Worm (Caenorhabditis elegans) whole organism, L4 larva: Measurements from ENCODE around the gene B0244.5.

Source experiments
- F26F4.8 ChIP-seq: fragments of 200-800 bp; sonication (Bioruptor generic); conservative IDR thresholded peaks from 2 replicates; pipeline ENCODE4 v1.3.6; 2022; ENCODE audit warnings: missing genetic modification characterization, missing compliant biosample characterization
- R02D3.7 ChIP-seq: fragments of 150-350 bp; sonication (generic microtip); optimal IDR thresholded peaks from 3 replicates; lab custom pipeline; 2014; ENCODE audit warnings: missing biosample characterization, missing genetic modification characterization
- Y5F2A.4 ChIP-seq: fragments of 200-800 bp; sonication (Bioruptor generic); optimal IDR thresholded peaks from 2 replicates; lab custom pipeline; 2018; ENCODE audit warnings: mild to moderate bottlenecking, missing genetic modification characterization, missing compliant biosample characterization
- ZK337.2 ChIP-seq: fragments of 200-800 bp; sonication (Bioruptor generic); IDR thresholded peaks from 2 replicates; pipeline ENCODE4 v1.3.6; 2022; ENCODE audit warnings: missing genetic modification reagents, missing genetic modification characterization, missing compliant biosample characterization
- aha-1 ChIP-seq: fragments of 150-350 bp; peaks from one replicate; lab custom pipeline; 2014; ENCODE audit warnings: missing biosample characterization, missing genetic modification characterization
- ceh-20 ChIP-seq: fragments of 200-800 bp; sonication (Bioruptor generic); IDR thresholded peaks from 2 replicates; pipeline ENCODE4 v1.3.6; 2022; ENCODE audit warnings: missing genetic modification reagents, missing genetic modification characterization, missing compliant biosample characterization
- ceh-28 ChIP-seq: fragments of 150-350 bp; optimal IDR thresholded peaks from 2 replicates; lab custom pipeline; 2014; ENCODE audit warnings: missing biosample characterization, missing genetic modification reagents, missing genetic modification characterization
- ces-1 ChIP-seq: fragments of 150-350 bp; sonication (generic microtip); optimal IDR thresholded peaks from 4 replicates; lab custom pipeline; 2014; ENCODE audit warnings: missing biosample characterization, missing genetic modification reagents, missing genetic modification characterization
- cey-2 ChIP-seq: sonication (generic microtip); optimal IDR thresholded peaks from 3 replicates; lab custom pipeline; 2017; ENCODE audit warnings: missing genetic modification characterization, mild to moderate bottlenecking, missing compliant biosample characterization, antibody characterized with exemption, borderline replicate concordance; ENCODE audit not compliant: insufficient read depth
- ctbp-1 ChIP-seq: fragments of 200-800 bp; sonication (Bioruptor generic); IDR thresholded peaks from 2 replicates; pipeline ENCODE4 v1.3.6; 2022; ENCODE audit warnings: missing genetic modification reagents, missing genetic modification characterization, missing compliant biosample characterization
- daf-12 ChIP-seq: fragments of 150-350 bp; optimal IDR thresholded peaks from 2 replicates; lab custom pipeline; 2014; ENCODE audit warnings: missing biosample characterization, missing genetic modification reagents, missing genetic modification characterization
- daf-19 ChIP-seq: fragments of 200-800 bp; sonication (Bioruptor generic); conservative IDR thresholded peaks from 2 replicates; pipeline ENCODE4 v1.3.6; 2022; ENCODE audit warnings: missing genetic modification characterization, missing compliant biosample characterization
- daf-8 ChIP-seq: fragments of 200-800 bp; sonication (Bioruptor generic); IDR thresholded peaks from 2 replicates; pipeline ENCODE4 v1.3.6; 2022; ENCODE audit warnings: missing genetic modification characterization, missing compliant biosample characterization
- dmd-6 ChIP-seq: fragments of 200-800 bp; sonication (Bioruptor generic); IDR thresholded peaks from 2 replicates; pipeline ENCODE4 v1.3.6; 2022; ENCODE audit warnings: missing genetic modification reagents, missing genetic modification characterization, missing compliant biosample characterization
- dpl-1 ChIP-seq: fragments of 150-350 bp; optimal IDR thresholded peaks from 2 replicates; lab custom pipeline; 2014; ENCODE audit warnings: missing biosample characterization, missing genetic modification reagents, missing genetic modification characterization
- dve-1 ChIP-seq: sonication (generic microtip); optimal IDR thresholded peaks from 2 replicates; lab custom pipeline; 2017; ENCODE audit warnings: antibody characterized with exemption, mild to moderate bottlenecking, missing genetic modification characterization, missing compliant biosample characterization; ENCODE audit not compliant: insufficient read depth
- egl-27 ChIP-seq: sonication (generic microtip); optimal IDR thresholded peaks from 3 replicates; lab custom pipeline; 2017; ENCODE audit warnings: missing biosample characterization, missing genetic modification reagents, missing genetic modification characterization
- egl-43 ChIP-seq: fragments of 200-800 bp; sonication (Bioruptor generic); IDR thresholded peaks from 2 replicates; pipeline ENCODE4 v1.3.6; 2022; ENCODE audit warnings: missing genetic modification reagents, missing genetic modification characterization, missing compliant biosample characterization
- fos-1 ChIP-seq: fragments of 150-350 bp; optimal IDR thresholded peaks from 2 replicates; lab custom pipeline; 2014; ENCODE audit warnings: missing biosample characterization, missing genetic modification characterization
- hlh-30 ChIP-seq: sonication (generic microtip); optimal IDR thresholded peaks from 2 replicates; lab custom pipeline; 2017; ENCODE audit warnings: antibody characterized with exemption, mild to moderate bottlenecking, missing genetic modification characterization, missing compliant biosample characterization; ENCODE audit not compliant: insufficient read depth
- lim-7 ChIP-seq: fragments of 200-800 bp; sonication (Bioruptor generic); IDR thresholded peaks from 2 replicates; pipeline ENCODE4 v1.3.6; 2022; ENCODE audit warnings: missing genetic modification characterization, missing compliant biosample characterization
- lin-1 ChIP-seq: fragments of 200-800 bp; sonication (Bioruptor generic); IDR thresholded peaks from 2 replicates; pipeline ENCODE4 v1.3.6; 2022; ENCODE audit warnings: missing genetic modification reagents, missing genetic modification characterization, missing compliant biosample characterization
- lin-38 ChIP-seq: fragments of 200-800 bp; sonication (Bioruptor generic); IDR thresholded peaks from 2 replicates; pipeline ENCODE4 v1.3.6; 2022; ENCODE audit warnings: missing genetic modification reagents, missing genetic modification characterization, missing compliant biosample characterization
- lir-3 ChIP-seq: sonication (generic microtip); optimal IDR thresholded peaks from 2 replicates; lab custom pipeline; 2016; ENCODE audit warnings: mild to moderate bottlenecking, missing genetic modification characterization, missing compliant biosample characterization
- madf-9 ChIP-seq: fragments of 200-800 bp; sonication (Bioruptor generic); conservative IDR thresholded peaks from 2 replicates; pipeline ENCODE4 v1.3.6; 2022; ENCODE audit warnings: missing genetic modification reagents, missing genetic modification characterization, missing compliant biosample characterization
- mdt-29 ChIP-seq: fragments of 200-800 bp; sonication (Bioruptor generic); IDR thresholded peaks from 2 replicates; pipeline ENCODE4 v1.3.6; 2022; ENCODE audit warnings: missing genetic modification reagents, missing genetic modification characterization, missing compliant biosample characterization
- mep-1 ChIP-seq: fragments of 150-350 bp; sonication (generic microtip); optimal IDR thresholded peaks from 3 replicates; lab custom pipeline; 2014; ENCODE audit warnings: missing biosample characterization, missing genetic modification characterization
- mes-2 ChIP-seq: sonication (generic microtip); optimal IDR thresholded peaks from 2 replicates; lab custom pipeline; 2016; ENCODE audit warnings: missing genotype, mild to moderate bottlenecking, missing genetic modification characterization, missing compliant biosample characterization; ENCODE audit not compliant: poor library complexity, severe bottlenecking
- mxl-2 ChIP-seq: fragments of 200-800 bp; sonication (Bioruptor generic); conservative IDR thresholded peaks from 2 replicates; pipeline ENCODE4 v1.3.6; 2022; ENCODE audit warnings: missing genetic modification reagents, missing genetic modification characterization, missing compliant biosample characterization
- nhr-11 ChIP-seq: fragments of 150-350 bp; optimal IDR thresholded peaks from 2 replicates; lab custom pipeline; 2014; ENCODE audit warnings: missing biosample characterization, missing genetic modification characterization
- nhr-25 ChIP-seq: sonication (generic microtip); optimal IDR thresholded peaks from 2 replicates; lab custom pipeline; 2017; ENCODE audit warnings: missing genetic modification characterization, mild to moderate bottlenecking, missing compliant biosample characterization, antibody characterized with exemption, moderate library complexity, borderline replicate concordance; ENCODE audit not compliant: insufficient read depth
- nhr-28 ChIP-seq: fragments of 150-350 bp; optimal IDR thresholded peaks from 2 replicates; lab custom pipeline; 2014; ENCODE audit warnings: missing biosample characterization, missing genetic modification characterization
- nhr-77 ChIP-seq: fragments of 150-350 bp; optimal IDR thresholded peaks from 2 replicates; lab custom pipeline; 2014; ENCODE audit warnings: missing biosample characterization, missing genetic modification characterization
- php-3 ChIP-seq: fragments of 200-800 bp; sonication (Bioruptor generic); IDR thresholded peaks from 2 replicates; pipeline ENCODE4 v1.3.6; 2022; ENCODE audit warnings: missing genetic modification reagents, missing genetic modification characterization, missing compliant biosample characterization
- rbr-2 ChIP-seq: sonication (generic microtip); optimal IDR thresholded peaks from 2 replicates; lab custom pipeline; 2016; ENCODE audit warnings: missing genotype, missing genetic modification characterization, missing compliant biosample characterization
- sdz-12 ChIP-seq: fragments of 200-800 bp; sonication (Bioruptor generic); optimal IDR thresholded peaks from 2 replicates; lab custom pipeline; 2018; ENCODE audit warnings: mild to moderate bottlenecking, missing genetic modification characterization, missing compliant biosample characterization
- set-16 ChIP-seq: fragments of 200-800 bp; sonication (Bioruptor generic); IDR thresholded peaks from 2 replicates; pipeline ENCODE4 v1.3.6; 2022; ENCODE audit warnings: missing genetic modification reagents, missing genetic modification characterization, missing compliant biosample characterization
- skn-1 ChIP-seq: fragments of 150-350 bp; optimal IDR thresholded peaks from 2 replicates; lab custom pipeline; 2014; ENCODE audit warnings: missing biosample characterization, missing genetic modification characterization
- snpc-1.2 ChIP-seq: fragments of 200-800 bp; sonication (Bioruptor generic); IDR thresholded peaks from 2 replicates; pipeline ENCODE4 v1.3.6; 2022; ENCODE audit warnings: missing genetic modification reagents, missing genetic modification characterization, missing compliant biosample characterization
- snpc-4 ChIP-seq: fragments of 150-350 bp; optimal IDR thresholded peaks from 2 replicates; lab custom pipeline; 2014; ENCODE audit warnings: missing biosample characterization, missing genetic modification characterization
- spr-3 ChIP-seq: fragments of 200-800 bp; sonication (Bioruptor generic); optimal IDR thresholded peaks from 2 replicates; lab custom pipeline; 2018; ENCODE audit warnings: mild to moderate bottlenecking, missing genetic modification characterization, missing compliant biosample characterization
- tra-1 ChIP-seq: fragments of 200-800 bp; sonication (Bioruptor generic); IDR thresholded peaks from 2 replicates; pipeline ENCODE4 v1.3.6; 2022; ENCODE audit warnings: missing genetic modification reagents, missing genetic modification characterization, missing compliant biosample characterization
- zfp-2 ChIP-seq: sonication (generic microtip); optimal IDR thresholded peaks from 2 replicates; lab custom pipeline; 2016; ENCODE audit warnings: mild to moderate bottlenecking, missing genetic modification characterization, missing compliant biosample characterization
- zfp-3 ChIP-seq: fragments of 200-800 bp; sonication (Bioruptor generic); conservative IDR thresholded peaks from 2 replicates; pipeline ENCODE4 v1.3.6; 2022; ENCODE audit warnings: missing genetic modification reagents, missing genetic modification characterization, missing compliant biosample characterization
- zip-2 ChIP-seq: fragments of 150-350 bp; optimal IDR thresholded peaks from 2 replicates; lab custom pipeline; 2014; ENCODE audit warnings: missing biosample characterization, missing genetic modification characterization
- ztf-11 ChIP-seq: fragments of 150-350 bp; optimal IDR thresholded peaks from 2 replicates; lab custom pipeline; 2014; ENCODE audit warnings: missing biosample characterization, missing genetic modification characterization
- ztf-7 ChIP-seq: fragments of 150-350 bp; optimal IDR thresholded peaks from 2 replicates; lab custom pipeline; 2014; ENCODE audit warnings: missing biosample characterization, missing genetic modification characterization

The B0244.5 gene

DNA sequence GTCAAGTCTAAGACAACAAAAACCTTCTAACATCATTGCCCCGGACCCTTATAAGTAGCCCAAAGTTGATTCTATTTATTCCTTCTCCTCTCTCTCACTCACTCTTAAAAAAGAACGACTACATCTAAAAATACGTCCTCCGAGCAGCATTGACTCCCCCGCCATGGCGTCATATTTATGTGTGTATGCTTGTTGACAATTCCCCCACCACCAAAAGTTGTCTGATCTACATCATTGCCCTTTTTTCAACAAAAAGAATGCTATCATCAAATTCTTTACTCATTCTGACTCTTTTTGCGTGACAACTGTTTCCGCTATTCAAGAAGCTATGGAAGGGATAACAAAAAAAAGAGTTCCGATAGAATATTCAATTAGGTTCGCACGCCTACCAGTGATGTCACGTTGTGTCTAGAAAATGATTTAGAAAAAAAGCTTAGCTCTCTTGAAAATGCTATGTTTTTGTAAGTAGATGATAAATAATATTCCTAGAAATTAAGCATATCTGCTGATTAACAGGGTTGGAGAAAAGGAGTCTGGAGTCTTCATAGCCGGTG lies 12.9 kb downstream of the B0244.5 start:
- peak; percentile 12 for TF ChIP-seq mep-1 (tag; lab: Kevin White, UChicago)
- no peak for TF ChIP-seq mdt-29 (GFP tag; lab: Robert Waterston, UW)
- TF ChIP-seq ces-1 (GFP tag; lab: Kevin White, UChicago) = peak; percentile 6
- TF ChIP-seq ctbp-1 = peak; percentile 21; the same call in 1 of the 2 replicates
- peak; percentile 27 for TF ChIP-seq rbr-2 (tag; lab: Kevin White, UChicago)
- no peak for TF ChIP-seq zip-2 (tag; lab: Kevin White, UChicago)
- TF ChIP-seq aha-1 = peak; percentile 94
- no peak for TF ChIP-seq R02D3.7 (tag; lab: Kevin White, UChicago)
- TF ChIP-seq snpc-1.2 (GFP tag; lab: Robert Waterston, UW) = 0 out of 2 replicates have a peak, but pooled peaks have one; percentile 10
- TF ChIP-seq php-3 = no peak
- TF ChIP-seq nhr-11 (tag; lab: Kevin White, UChicago) = no peak

DNA sequence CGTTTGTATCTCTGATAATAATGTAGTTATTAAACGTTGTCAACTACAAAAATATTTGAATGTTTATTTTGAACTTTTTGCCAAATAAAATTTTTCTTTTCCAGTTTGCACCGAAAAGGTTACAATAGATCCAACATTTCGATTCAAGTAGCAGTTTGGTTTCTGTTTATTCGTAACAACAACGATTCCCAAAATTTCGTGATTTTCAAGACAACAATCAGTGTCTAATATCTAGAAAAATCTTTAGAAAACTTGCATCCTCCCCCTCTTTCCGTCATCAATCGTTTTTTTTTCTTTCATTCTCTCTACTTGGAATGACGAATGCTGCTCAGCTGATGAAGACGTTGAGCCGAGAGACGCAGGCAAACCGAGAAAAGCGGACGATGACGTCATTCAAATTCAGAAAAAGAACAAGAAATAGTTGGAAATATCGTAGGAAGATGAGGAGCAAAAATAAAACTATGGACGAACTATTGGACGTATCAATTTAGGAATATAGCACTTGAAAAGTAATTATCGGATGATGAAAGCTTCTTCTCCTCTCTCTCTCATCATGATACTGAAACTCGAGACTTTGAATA lies 13.9 kb downstream of the B0244.5 start:
- peak; percentile 20 for TF ChIP-seq mes-2 (tag; lab: Kevin White, UChicago)
- TF ChIP-seq mdt-29 (GFP tag; lab: Robert Waterston, UW) = no peak
- no peak for TF ChIP-seq ZK337.2 (GFP tag; lab: Robert Waterston, UW)
- no peak for TF ChIP-seq spr-3 (GFP tag; lab: Kevin White, UChicago)
- no peak for TF ChIP-seq cey-2
- TF ChIP-seq madf-9 (GFP tag; lab: Robert Waterston, UW) = no peak
- peak; percentile 21 for TF ChIP-seq dpl-1
- TF ChIP-seq zfp-2 (tag; lab: Kevin White, UChicago) = no peak
- TF ChIP-seq skn-1 = no peak
- TF ChIP-seq set-16 (GFP tag; lab: Robert Waterston, UW) = no peak
- peak; percentile 70; the same call in 1 of the 2 replicates for TF ChIP-seq ceh-20 (GFP tag; lab: Robert Waterston, UW)
- peak; percentile 58 for TF ChIP-seq nhr-11 (tag; lab: Kevin White, UChicago)
- no peak for TF ChIP-seq Y5F2A.4 (GFP tag; lab: Kevin White, UChicago)
- TF ChIP-seq lin-38 (GFP tag; lab: Robert Waterston, UW) = no peak
- TF ChIP-seq mxl-2 (GFP tag; lab: Robert Waterston, UW) = no peak
- TF ChIP-seq sdz-12 (GFP tag; lab: Kevin White, UChicago) = no peak
- TF ChIP-seq lim-7 (GFP tag; lab: Robert Waterston, UW) = no peak
- TF ChIP-seq F26F4.8 (GFP tag; lab: Robert Waterston, UW) = no peak
- TF ChIP-seq ces-1 (GFP tag; lab: Kevin White, UChicago) = no peak
- TF ChIP-seq egl-27 (tag; lab: Kevin White, UChicago) = no peak
- TF ChIP-seq nhr-77 = no peak
- TF ChIP-seq rbr-2 (tag; lab: Kevin White, UChicago) = peak; percentile 61
- TF ChIP-seq dve-1 = no peak
- peak; percentile 50 for TF ChIP-seq dmd-6
- peak; percentile 63 for TF ChIP-seq hlh-30 (tag; lab: Kevin White, UChicago)
- no peak for TF ChIP-seq daf-8 (GFP tag; lab: Robert Waterston, UW)
- no peak for TF ChIP-seq snpc-4 (tag; lab: Kevin White, UChicago)
- no peak for TF ChIP-seq nhr-25 (tag; lab: Kevin White, UChicago)
- no peak for TF ChIP-seq nhr-28 (tag; lab: Kevin White, UChicago)
- 0 out of 2 replicates have a peak, but pooled peaks have one; percentile 28 for TF ChIP-seq zfp-3 (GFP tag; lab: Robert Waterston, UW)
- TF ChIP-seq lin-1 (GFP tag; lab: Robert Waterston, UW) = no peak
- TF ChIP-seq zip-2 (tag; lab: Kevin White, UChicago) = no peak
- no peak for TF ChIP-seq lir-3 (tag; lab: Kevin White, UChicago)
- no peak for TF ChIP-seq ceh-28
- 0 out of 2 replicates have a peak, but pooled peaks have one; percentile 29 for TF ChIP-seq egl-43 (GFP tag; lab: Robert Waterston, UW)
- peak; percentile 98 for TF ChIP-seq aha-1
- no peak for TF ChIP-seq fos-1 (tag; lab: Kevin White, UChicago)
- no peak for TF ChIP-seq ztf-7 (tag; lab: Kevin White, UChicago)
- no peak for TF ChIP-seq daf-19 (GFP tag; lab: Robert Waterston, UW)
- TF ChIP-seq tra-1 (GFP tag; lab: Robert Waterston, UW) = 0 out of 2 replicates have a peak, but pooled peaks have one; percentile 11
- no peak for TF ChIP-seq ztf-11 (tag; lab: Kevin White, UChicago)
- TF ChIP-seq daf-12 (tag; lab: Kevin White, UChicago) = no peak
